Worm (Caenorhabditis elegans) whole organism, L4 larva: ENCODE measurements around the gene Y62H9A.4.
A peak's percentile ranks its signal among the peaks of the same experiment; 100 is the strongest.

ENCODE experiments used
- F10B5.3 ChIP-seq: sonication (generic microtip); optimal IDR thresholded peaks from 2 replicates; lab custom pipeline; 2016; ENCODE audit warnings: mild to moderate bottlenecking, missing genetic modification characterization, missing compliant biosample characterization
- F37D6.2 ChIP-seq: sonication (generic microtip); optimal IDR thresholded peaks from 2 replicates; lab custom pipeline; 2016; ENCODE audit warnings: mild to moderate bottlenecking, missing genetic modification characterization, missing compliant biosample characterization
- T20F7.1 ChIP-seq: fragments of 200-800 bp; sonication (Bioruptor generic); optimal IDR thresholded peaks from 2 replicates; lab custom pipeline; 2018; ENCODE audit warnings: mild to moderate bottlenecking, missing genetic modification characterization, missing compliant biosample characterization
- Y48G9A.11 ChIP-seq: fragments of 200-800 bp; sonication (Bioruptor generic); IDR thresholded peaks from 2 replicates; pipeline ENCODE4 v1.3.6; 2022; ENCODE audit warnings: missing genetic modification reagents, missing genetic modification characterization, missing compliant biosample characterization
- Y5F2A.4 ChIP-seq: fragments of 200-800 bp; sonication (Bioruptor generic); optimal IDR thresholded peaks from 2 replicates; lab custom pipeline; 2018; ENCODE audit warnings: mild to moderate bottlenecking, missing genetic modification characterization, missing compliant biosample characterization
- ceh-20 ChIP-seq: fragments of 200-800 bp; sonication (Bioruptor generic); IDR thresholded peaks from 2 replicates; pipeline ENCODE4 v1.3.6; 2022; ENCODE audit warnings: missing genetic modification reagents, missing genetic modification characterization, missing compliant biosample characterization
- ceh-44 ChIP-seq: fragments of 200-800 bp; sonication (Bioruptor generic); IDR thresholded peaks from 2 replicates; pipeline ENCODE4 v1.3.6; 2022; ENCODE audit warnings: missing genetic modification reagents, missing genetic modification characterization, missing compliant biosample characterization
- ceh-82 ChIP-seq: sonication (generic microtip); optimal IDR thresholded peaks from 2 replicates; lab custom pipeline; 2017; ENCODE audit warnings: missing biosample characterization, missing genetic modification characterization
- daf-16 ChIP-seq, 3 experiments: sonication (generic microtip); optimal IDR thresholded peaks; 2 replicates each; lab custom pipeline; 2016 to 2017; ENCODE audit warnings: missing genetic modification characterization in 3 of 3, missing genetic modification reagents in 3 of 3, mild to moderate bottlenecking in 2 of 3, missing compliant biosample characterization in 2 of 3, missing biosample characterization in 1 of 3, moderate library complexity in 1 of 3
- daf-19 ChIP-seq: fragments of 200-800 bp; sonication (Bioruptor generic); conservative IDR thresholded peaks from 2 replicates; pipeline ENCODE4 v1.3.6; 2022; ENCODE audit warnings: missing genetic modification characterization, missing compliant biosample characterization
- dmd-9 ChIP-seq: fragments of 200-800 bp; sonication (Bioruptor generic); IDR thresholded peaks from 2 replicates; pipeline ENCODE4 v1.3.6; 2022; ENCODE audit warnings: missing genetic modification reagents, missing genetic modification characterization, missing compliant biosample characterization
- duxl-1 ChIP-seq: sonication (generic microtip); optimal IDR thresholded peaks from 2 replicates; lab custom pipeline; 2016; ENCODE audit warnings: mild to moderate bottlenecking, missing genetic modification characterization, moderate library complexity, missing compliant biosample characterization; ENCODE audit not compliant: poor library complexity
- dve-1 ChIP-seq: sonication (generic microtip); optimal IDR thresholded peaks from 2 replicates; lab custom pipeline; 2017; ENCODE audit warnings: antibody characterized with exemption, mild to moderate bottlenecking, missing genetic modification characterization, missing compliant biosample characterization; ENCODE audit not compliant: insufficient read depth
- egl-27 ChIP-seq: sonication (generic microtip); optimal IDR thresholded peaks from 3 replicates; lab custom pipeline; 2017; ENCODE audit warnings: missing biosample characterization, missing genetic modification reagents, missing genetic modification characterization
- fkh-10 ChIP-seq: fragments of 150-350 bp; optimal IDR thresholded peaks from 2 replicates; lab custom pipeline; 2014; ENCODE audit warnings: missing biosample characterization, missing genetic modification reagents, missing genetic modification characterization
- fos-1 ChIP-seq: fragments of 150-350 bp; optimal IDR thresholded peaks from 2 replicates; lab custom pipeline; 2014; ENCODE audit warnings: missing biosample characterization, missing genetic modification characterization
- hif-1 ChIP-seq, 2 experiments: sonication (generic microtip); optimal IDR thresholded peaks; 2 replicates each; lab custom pipeline; 2016 to 2017; ENCODE audit warnings: missing compliant biosample characterization in 2 of 2, missing genetic modification characterization in 2 of 2, missing genetic modification reagents in 2 of 2, missing genotype in 2 of 2, mild to moderate bottlenecking in 1 of 2
- hlh-11 ChIP-seq: fragments of 200-800 bp; sonication (Bioruptor generic); optimal IDR thresholded peaks from 2 replicates; lab custom pipeline; 2018; ENCODE audit warnings: mild to moderate bottlenecking, missing genetic modification characterization, missing compliant biosample characterization
- hlh-30 ChIP-seq: sonication (generic microtip); optimal IDR thresholded peaks from 2 replicates; lab custom pipeline; 2017; ENCODE audit warnings: antibody characterized with exemption, mild to moderate bottlenecking, missing genetic modification characterization, missing compliant biosample characterization; ENCODE audit not compliant: insufficient read depth
- jun-1 ChIP-seq: fragments of 150-350 bp; optimal IDR thresholded peaks from 2 replicates; lab custom pipeline; 2014; ENCODE audit warnings: missing biosample characterization, missing genetic modification reagents, missing genetic modification characterization
- lin-13 ChIP-seq: fragments of 150-350 bp; optimal IDR thresholded peaks from 2 replicates; lab custom pipeline; 2014; ENCODE audit warnings: missing biosample characterization, missing genetic modification reagents, missing genetic modification characterization
- lin-15B ChIP-seq: fragments of 150-350 bp; sonication (generic microtip); optimal IDR thresholded peaks from 3 replicates; lab custom pipeline; 2014; ENCODE audit warnings: missing biosample characterization, missing genetic modification characterization
- madf-5 ChIP-seq, 2 experiments: fragments of 200-800 bp; sonication (Bioruptor generic); IDR thresholded peaks; 2 replicates each; pipeline ENCODE4 v1.3.6; 2022; ENCODE audit warnings: missing compliant biosample characterization in 2 of 2, missing genetic modification characterization in 2 of 2
- madf-9 ChIP-seq: fragments of 200-800 bp; sonication (Bioruptor generic); conservative IDR thresholded peaks from 2 replicates; pipeline ENCODE4 v1.3.6; 2022; ENCODE audit warnings: missing genetic modification reagents, missing genetic modification characterization, missing compliant biosample characterization
- mep-1 ChIP-seq: fragments of 150-350 bp; sonication (generic microtip); optimal IDR thresholded peaks from 3 replicates; lab custom pipeline; 2014; ENCODE audit warnings: missing biosample characterization, missing genetic modification characterization
- mes-2 ChIP-seq: sonication (generic microtip); optimal IDR thresholded peaks from 2 replicates; lab custom pipeline; 2016; ENCODE audit warnings: missing genotype, mild to moderate bottlenecking, missing genetic modification characterization, missing compliant biosample characterization; ENCODE audit not compliant: poor library complexity, severe bottlenecking
- nhr-102 ChIP-seq: sonication (generic microtip); optimal IDR thresholded peaks from 2 replicates; lab custom pipeline; 2016; ENCODE audit warnings: mild to moderate bottlenecking, missing genetic modification characterization, moderate library complexity, missing compliant biosample characterization
- nhr-11 ChIP-seq: fragments of 150-350 bp; optimal IDR thresholded peaks from 2 replicates; lab custom pipeline; 2014; ENCODE audit warnings: missing biosample characterization, missing genetic modification characterization
- nhr-237 ChIP-seq: sonication (generic microtip); optimal IDR thresholded peaks from 2 replicates; lab custom pipeline; 2017; ENCODE audit warnings: missing biosample characterization, missing genetic modification characterization
- nhr-28 ChIP-seq: fragments of 150-350 bp; optimal IDR thresholded peaks from 2 replicates; lab custom pipeline; 2014; ENCODE audit warnings: missing biosample characterization, missing genetic modification characterization
- nhr-41 ChIP-seq: fragments of 200-800 bp; sonication (Bioruptor generic); IDR thresholded peaks from 2 replicates; pipeline ENCODE4 v1.3.6; 2022; ENCODE audit warnings: missing genetic modification reagents, missing genetic modification characterization, missing compliant biosample characterization
- nhr-42 ChIP-seq: fragments of 200-800 bp; sonication (Bioruptor generic); IDR thresholded peaks from 2 replicates; pipeline ENCODE4 v1.3.6; 2022; ENCODE audit warnings: missing genetic modification characterization, missing compliant biosample characterization
- nhr-48 ChIP-seq: sonication (generic microtip); optimal IDR thresholded peaks from 2 replicates; lab custom pipeline; 2016; ENCODE audit warnings: mild to moderate bottlenecking, missing genetic modification characterization, missing compliant biosample characterization
- php-3 ChIP-seq: fragments of 200-800 bp; sonication (Bioruptor generic); IDR thresholded peaks from 2 replicates; pipeline ENCODE4 v1.3.6; 2022; ENCODE audit warnings: missing genetic modification reagents, missing genetic modification characterization, missing compliant biosample characterization
- rbr-2 ChIP-seq: sonication (generic microtip); optimal IDR thresholded peaks from 2 replicates; lab custom pipeline; 2016; ENCODE audit warnings: missing genotype, missing genetic modification characterization, missing compliant biosample characterization
- saeg-2 ChIP-seq: fragments of 200-800 bp; sonication (Bioruptor generic); IDR thresholded peaks from 2 replicates; pipeline ENCODE4 v1.3.6; 2022; ENCODE audit warnings: missing genetic modification reagents, missing genetic modification characterization, missing compliant biosample characterization
- skn-1 ChIP-seq: fragments of 150-350 bp; optimal IDR thresholded peaks from 2 replicates; lab custom pipeline; 2014; ENCODE audit warnings: missing biosample characterization, missing genetic modification characterization
- spr-1 ChIP-seq: sonication (generic microtip); optimal IDR thresholded peaks from 2 replicates; lab custom pipeline; 2016; ENCODE audit warnings: mild to moderate bottlenecking, missing genetic modification characterization, missing compliant biosample characterization
- tra-1 ChIP-seq: fragments of 200-800 bp; sonication (Bioruptor generic); IDR thresholded peaks from 2 replicates; pipeline ENCODE4 v1.3.6; 2022; ENCODE audit warnings: missing genetic modification reagents, missing genetic modification characterization, missing compliant biosample characterization
- unc-62 ChIP-seq, 3 experiments: fragments of 150-350 bp in 1 of 3; sonication (generic microtip); optimal IDR thresholded peaks in 2 of 3; peaks in 1 of 3; 1 replicate in 1 of 3; 2 replicates in 2 of 3; lab custom pipeline; 2014 to 2017; ENCODE audit warnings: missing biosample characterization in 3 of 3, missing genetic modification characterization in 3 of 3, missing genetic modification reagents in 3 of 3, missing genotype in 1 of 3
- zfp-2 ChIP-seq: sonication (generic microtip); optimal IDR thresholded peaks from 2 replicates; lab custom pipeline; 2016; ENCODE audit warnings: mild to moderate bottlenecking, missing genetic modification characterization, missing compliant biosample characterization
- zip-2 ChIP-seq: fragments of 150-350 bp; optimal IDR thresholded peaks from 2 replicates; lab custom pipeline; 2014; ENCODE audit warnings: missing biosample characterization, missing genetic modification characterization
- ztf-7 ChIP-seq: fragments of 150-350 bp; optimal IDR thresholded peaks from 2 replicates; lab custom pipeline; 2014; ENCODE audit warnings: missing biosample characterization, missing genetic modification characterization

The Y62H9A.4 gene

DNA sequence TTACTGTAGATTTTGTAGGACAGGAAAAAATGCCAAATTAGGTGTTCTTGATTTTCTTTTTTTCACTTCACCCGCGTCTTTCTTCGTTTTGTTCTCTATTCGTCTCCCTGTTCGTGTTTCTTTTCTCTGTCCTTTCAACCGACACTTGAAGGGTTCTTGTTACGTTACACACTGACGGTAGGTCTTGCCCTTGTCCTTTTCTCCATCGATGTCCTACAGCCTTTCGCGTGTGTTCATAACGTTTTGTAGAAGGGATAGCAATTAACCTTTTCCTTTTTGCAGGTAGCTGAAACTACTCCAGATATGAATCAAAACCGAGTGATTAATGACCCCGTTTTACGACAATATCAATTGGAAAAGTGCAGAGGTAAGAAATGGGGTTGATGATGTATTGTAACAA, 44.2 kb downstream of the Y62H9A.4 start, which contains the start of gene F55G7.1 (continued):
- TF ChIP-seq F37D6.2 (tag; lab: Kevin White, UChicago) (peak; percentile 34), nhr-48 (tag; lab: Kevin White, UChicago) (peak; percentile 13), lin-13 (GFP tag; lab: Kevin White, UChicago) (peak; percentile 51), daf-16 (GFP tag; optimal IDR thresholded peaks at IDR 0.05; lab: Kevin White, UChicago) (peak in 1 of 2 experiments; percentile 47), daf-16 (tag; optimal IDR thresholded peaks at IDR 0.05; lab: Kevin White, UChicago) (peak; percentile 50), F10B5.3 (tag; lab: Kevin White, UChicago) (peak; percentile 88), jun-1 (tag; lab: Kevin White, UChicago) (peak; percentile 33), tra-1 (GFP tag; lab: Robert Waterston, UW) (no peak), daf-19 (no peak), nhr-102 (tag; lab: Kevin White, UChicago) (peak; percentile 84), rbr-2 (tag; lab: Kevin White, UChicago) (peak; percentile 68), spr-1 (tag; lab: Kevin White, UChicago) (peak; percentile 35), fkh-10 (GFP tag; lab: Kevin White, UChicago) (no peak), saeg-2 (GFP tag; lab: Robert Waterston, UW) (no peak), dve-1 (tag; lab: Kevin White, UChicago) (peak; percentile 71), unc-62 (GFP tag; optimal IDR thresholded peaks at IDR 0.05 in 1 of 2; lab: Kevin White, UChicago) (peak in 1 of 2 experiments; percentile 95), unc-62 (tag; optimal IDR thresholded peaks at IDR 0.05; lab: Kevin White, UChicago) (no peak), ceh-44 (peak; percentile 20; the same call in 1 of the 2 replicates), T20F7.1 (GFP tag; lab: Kevin White, UChicago) (peak; percentile 68), hlh-30 (tag; lab: Kevin White, UChicago) (peak; percentile 6), Y5F2A.4 (GFP tag; lab: Kevin White, UChicago) (no peak), ceh-20 (GFP tag; lab: Robert Waterston, UW) (0 out of 2 replicates have a peak, but pooled peaks have one; percentile 37), zfp-2 (no peak), madf-9 (GFP tag; lab: Robert Waterston, UW) (0 out of 2 replicates have a peak, but pooled peaks have one; percentile 27), egl-27 (tag; lab: Kevin White, UChicago) (no peak), nhr-42 (GFP tag; lab: Robert Waterston, UW) (peak; percentile 60; the same call in 1 of the 2 replicates), nhr-11 (no peak), zip-2 (tag; lab: Kevin White, UChicago) (peak; percentile 50), dmd-9 (GFP tag; lab: Robert Waterston, UW) (no peak), lin-15B (tag; lab: Kevin White, UChicago) (no peak), mes-2 (tag; lab: Kevin White, UChicago) (peak; percentile 85), nhr-28 (peak; percentile 45), hif-1 (tag; optimal IDR thresholded peaks at IDR 0.05; lab: Kevin White, UChicago) (no peak), mep-1 (no peak), ceh-82 (tag; lab: Kevin White, UChicago) (no peak), php-3 (GFP tag; lab: Robert Waterston, UW) (0 out of 2 replicates have a peak, but pooled peaks have one; percentile 7), duxl-1 (tag; lab: Kevin White, UChicago) (peak; percentile 95), madf-5 (GFP tag; IDR thresholded peaks at IDR 0.05; lab: Robert Waterston, UW) (no peak), Y48G9A.11 (GFP tag; lab: Robert Waterston, UW) (no peak), fos-1 (tag; lab: Kevin White, UChicago) (no peak), skn-1 (no peak), ztf-7 (tag; lab: Kevin White, UChicago) (peak; percentile 71), nhr-41 (GFP tag; lab: Robert Waterston, UW) (no peak), nhr-237 (tag; lab: Kevin White, UChicago) (no peak), hlh-11 (tag; lab: Kevin White, UChicago) (no peak)
